Worm (Caenorhabditis elegans) whole organism, late embryonic: ENCODE data around the gene cft-1.

Experiments
- F13H6.1 ChIP-seq: sonication (generic microtip); optimal IDR thresholded peaks from 2 replicates; lab custom pipeline; 2016; ENCODE audit warnings: missing genetic modification characterization, missing compliant biosample characterization
- T23F11.4 ChIP-seq: fragments of 200-800 bp; sonication (Bioruptor generic); optimal IDR thresholded peaks from 2 replicates; lab custom pipeline; 2018; ENCODE audit warnings: mild to moderate bottlenecking, missing genetic modification characterization, missing compliant biosample characterization
- ceh-48 ChIP-seq: sonication (generic microtip); optimal IDR thresholded peaks from 2 replicates; lab custom pipeline; 2016; ENCODE audit warnings: missing genetic modification characterization, inconsistent platforms, missing compliant biosample characterization
- gmeb-2 ChIP-seq: sonication (generic microtip); optimal IDR thresholded peaks from 2 replicates; lab custom pipeline; 2016; ENCODE audit warnings: missing genetic modification characterization, inconsistent platforms, missing compliant biosample characterization
- lin-11 ChIP-seq: fragments of 200-800 bp; sonication (Bioruptor generic); optimal IDR thresholded peaks from 2 replicates; lab custom pipeline; 2018; ENCODE audit warnings: mild to moderate bottlenecking, missing genetic modification characterization, missing compliant biosample characterization
- nfya-1 ChIP-seq: sonication (generic microtip); optimal IDR thresholded peaks from 2 replicates; lab custom pipeline; 2017; ENCODE audit warnings: missing genetic modification characterization, mild to moderate bottlenecking, missing compliant biosample characterization, antibody characterized with exemption, moderate library complexity
- pag-3 ChIP-seq: sonication (generic microtip); optimal IDR thresholded peaks from 2 replicates; lab custom pipeline; 2016; ENCODE audit warnings: missing compliant biosample characterization, missing genetic modification characterization, borderline replicate concordance
- pha-4 ChIP-seq: fragments of 150-350 bp; optimal IDR thresholded peaks from 2 replicates; lab custom pipeline; 2018; ENCODE audit warnings: missing biosample characterization, missing genetic modification reagents, missing genetic modification characterization
- syd-9 ChIP-seq: sonication (generic microtip); optimal IDR thresholded peaks from 2 replicates; lab custom pipeline; 2016; ENCODE audit warnings: mild to moderate bottlenecking, missing genetic modification characterization, moderate library complexity, missing compliant biosample characterization

DNA sequence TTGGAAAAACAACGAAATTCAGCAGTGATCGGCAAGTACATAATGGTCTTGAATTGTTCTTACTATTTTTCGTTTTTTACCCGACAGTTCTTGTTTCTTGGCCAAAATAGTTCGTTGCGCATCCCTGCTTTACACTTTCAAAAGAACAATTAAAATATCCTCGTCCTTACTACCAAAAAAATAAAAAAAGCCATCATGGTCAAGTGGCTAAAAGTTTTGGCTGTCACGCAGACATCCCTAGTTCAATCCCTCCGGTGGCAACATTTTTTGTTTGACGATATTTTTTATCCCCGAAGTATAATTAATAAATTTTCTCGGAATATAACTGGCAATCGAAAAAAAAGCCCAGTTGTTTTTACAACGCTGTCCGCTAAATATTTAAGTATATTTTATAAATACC lies 53.3 kb downstream of the cft-1 start:
- TF ChIP-seq pha-4 (no peak), gmeb-2 (tag; lab: Kevin White, UChicago) (no peak), pag-3 (tag; lab: Kevin White, UChicago) (no peak), T23F11.4 (GFP tag; lab: Kevin White, UChicago) (no peak), lin-11 (tag; lab: Kevin White, UChicago) (no peak), syd-9 (tag; lab: Kevin White, UChicago) (no peak), ceh-48 (no peak), nfya-1 (tag; lab: Kevin White, UChicago) (no peak), F13H6.1 (tag; lab: Kevin White, UChicago) (no peak)
